Worm (Caenorhabditis elegans) whole organism, young adult: Measurements from ENCODE around the gene csn-5.

Experiments used
- attf-6 ChIP-seq: fragments of 200-800 bp; sonication (Bioruptor generic); IDR thresholded peaks from 2 replicates; pipeline ENCODE4 v1.3.6; 2022; ENCODE audit warnings: missing genetic modification reagents, missing genetic modification characterization, missing compliant biosample characterization
- egl-44 ChIP-seq: fragments of 200-800 bp; sonication (Bioruptor generic); IDR thresholded peaks from 2 replicates; pipeline ENCODE4 v1.3.6; 2022; ENCODE audit warnings: missing genetic modification reagents, missing genetic modification characterization, missing compliant biosample characterization
- lag-1 ChIP-seq: fragments of 200-800 bp; sonication (Bioruptor generic); IDR thresholded peaks from 2 replicates; pipeline ENCODE4 v1.3.6; 2022; ENCODE audit warnings: missing genetic modification reagents, missing genetic modification characterization, missing compliant biosample characterization
- madf-3 ChIP-seq: fragments of 200-800 bp; sonication (Bioruptor generic); IDR thresholded peaks from 2 replicates; pipeline ENCODE4 v1.3.6; 2022; ENCODE audit warnings: missing genetic modification reagents, missing genetic modification characterization, missing compliant biosample characterization
- nfya-1 ChIP-seq: sonication (generic microtip); optimal IDR thresholded peaks from 2 replicates; lab custom pipeline; 2017; ENCODE audit warnings: antibody characterized with exemption, missing compliant biosample characterization, missing genetic modification characterization, borderline replicate concordance; ENCODE audit not compliant: insufficient read depth
- nhr-179 ChIP-seq: sonication (generic microtip); optimal IDR thresholded peaks from 2 replicates; lab custom pipeline; 2016; ENCODE audit warnings: mild to moderate bottlenecking, missing genetic modification characterization, missing compliant biosample characterization
- unc-62 ChIP-seq: fragments of 150-350 bp; optimal IDR thresholded peaks from 2 replicates; lab custom pipeline; 2014; ENCODE audit warnings: missing biosample characterization, missing genetic modification reagents, missing genetic modification characterization

DNA sequence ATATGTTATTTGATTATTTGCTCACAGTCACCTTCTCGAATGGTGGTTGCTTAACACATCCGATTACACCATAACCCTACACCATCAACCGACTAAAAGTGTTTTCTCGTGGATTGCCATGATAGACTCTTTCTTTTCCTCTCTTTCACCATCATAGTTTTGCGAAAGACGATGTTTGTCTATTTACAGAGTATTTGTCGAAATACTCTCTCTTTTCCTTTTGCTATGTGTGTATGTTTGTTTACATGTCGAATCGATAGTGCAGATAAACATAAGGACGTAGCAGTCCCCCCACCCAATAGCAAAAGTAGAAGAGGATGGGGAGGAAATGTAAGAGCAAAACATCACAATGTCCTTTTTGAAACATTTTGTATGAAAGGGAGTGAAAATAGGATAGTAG, 46.0 kb upstream of the csn-5 start:
- no peak for TF ChIP-seq nfya-1 (tag; lab: Kevin White, UChicago)
- TF ChIP-seq egl-44 = no peak
- no peak for TF ChIP-seq attf-6
- TF ChIP-seq nhr-179 (tag; lab: Kevin White, UChicago) = no peak
- TF ChIP-seq lag-1 = no peak
- no peak for TF ChIP-seq unc-62 (GFP tag; lab: Kevin White, UChicago)
- TF ChIP-seq madf-3 = no peak
